Worm (Caenorhabditis elegans) whole organism, L4 larva: ENCODE measurements around the gene enu-3.6.

ENCODE experiments used
- D1046.2 ChIP-seq: fragments of 200-800 bp; sonication (Bioruptor generic); IDR thresholded peaks from 2 replicates; pipeline ENCODE4 v1.3.6; 2022; ENCODE audit warnings: missing genetic modification characterization, missing compliant biosample characterization
- T26A8.4 ChIP-seq: fragments of 200-800 bp; sonication (Bioruptor generic); IDR thresholded peaks from 2 replicates; pipeline ENCODE4 v1.3.6; 2022; ENCODE audit warnings: missing genetic modification characterization, missing compliant biosample characterization
- Y105C5A.15 ChIP-seq: fragments of 200-800 bp; sonication (Bioruptor generic); IDR thresholded peaks from 2 replicates; pipeline ENCODE4 v1.3.6; 2022; ENCODE audit warnings: missing genetic modification characterization, missing compliant biosample characterization
- Y48G9A.11 ChIP-seq: fragments of 200-800 bp; sonication (Bioruptor generic); IDR thresholded peaks from 2 replicates; pipeline ENCODE4 v1.3.6; 2022; ENCODE audit warnings: missing genetic modification reagents, missing genetic modification characterization, missing compliant biosample characterization
- Y5F2A.4 ChIP-seq: fragments of 200-800 bp; sonication (Bioruptor generic); optimal IDR thresholded peaks from 2 replicates; lab custom pipeline; 2018; ENCODE audit warnings: mild to moderate bottlenecking, missing genetic modification characterization, missing compliant biosample characterization
- ZK337.2 ChIP-seq: fragments of 200-800 bp; sonication (Bioruptor generic); IDR thresholded peaks from 2 replicates; pipeline ENCODE4 v1.3.6; 2022; ENCODE audit warnings: missing genetic modification reagents, missing genetic modification characterization, missing compliant biosample characterization
- aha-1 ChIP-seq: fragments of 150-350 bp; peaks from one replicate; lab custom pipeline; 2014; ENCODE audit warnings: missing biosample characterization, missing genetic modification characterization
- aly-2 ChIP-seq: sonication (generic microtip); optimal IDR thresholded peaks from 2 replicates; lab custom pipeline; 2018; ENCODE audit warnings: missing biosample characterization, missing genetic modification characterization
- attf-4 ChIP-seq: sonication (generic microtip); optimal IDR thresholded peaks from 3 replicates; lab custom pipeline; 2017; ENCODE audit warnings: missing biosample characterization, missing genetic modification characterization
- ceh-44 ChIP-seq: fragments of 200-800 bp; sonication (Bioruptor generic); IDR thresholded peaks from 2 replicates; pipeline ENCODE4 v1.3.6; 2022; ENCODE audit warnings: missing genetic modification reagents, missing genetic modification characterization, missing compliant biosample characterization
- ceh-62 ChIP-seq: sonication (generic microtip); optimal IDR thresholded peaks from 2 replicates; lab custom pipeline; 2017; ENCODE audit warnings: missing biosample characterization, missing genetic modification characterization
- ces-1 ChIP-seq: fragments of 150-350 bp; sonication (generic microtip); optimal IDR thresholded peaks from 4 replicates; lab custom pipeline; 2014; ENCODE audit warnings: missing biosample characterization, missing genetic modification reagents, missing genetic modification characterization
- dmd-6 ChIP-seq: fragments of 200-800 bp; sonication (Bioruptor generic); IDR thresholded peaks from 2 replicates; pipeline ENCODE4 v1.3.6; 2022; ENCODE audit warnings: missing genetic modification reagents, missing genetic modification characterization, missing compliant biosample characterization
- dmd-8 ChIP-seq: fragments of 200-800 bp; sonication (Bioruptor generic); IDR thresholded peaks from 2 replicates; pipeline ENCODE4 v1.3.6; 2022; ENCODE audit warnings: missing genetic modification characterization, missing compliant biosample characterization
- duxl-1 ChIP-seq: sonication (generic microtip); optimal IDR thresholded peaks from 2 replicates; lab custom pipeline; 2016; ENCODE audit warnings: mild to moderate bottlenecking, missing genetic modification characterization, moderate library complexity, missing compliant biosample characterization; ENCODE audit not compliant: poor library complexity
- egl-27 ChIP-seq: sonication (generic microtip); optimal IDR thresholded peaks from 3 replicates; lab custom pipeline; 2017; ENCODE audit warnings: missing biosample characterization, missing genetic modification reagents, missing genetic modification characterization
- egl-43 ChIP-seq: fragments of 200-800 bp; sonication (Bioruptor generic); IDR thresholded peaks from 2 replicates; pipeline ENCODE4 v1.3.6; 2022; ENCODE audit warnings: missing genetic modification reagents, missing genetic modification characterization, missing compliant biosample characterization
- fkh-10 ChIP-seq: fragments of 150-350 bp; optimal IDR thresholded peaks from 2 replicates; lab custom pipeline; 2014; ENCODE audit warnings: missing biosample characterization, missing genetic modification reagents, missing genetic modification characterization
- gei-8 ChIP-seq: fragments of 200-800 bp; sonication (Bioruptor generic); optimal IDR thresholded peaks from 2 replicates; lab custom pipeline; 2018; ENCODE audit warnings: mild to moderate bottlenecking, missing genetic modification characterization, missing compliant biosample characterization
- lim-7 ChIP-seq: fragments of 200-800 bp; sonication (Bioruptor generic); IDR thresholded peaks from 2 replicates; pipeline ENCODE4 v1.3.6; 2022; ENCODE audit warnings: missing genetic modification characterization, missing compliant biosample characterization
- lin-1 ChIP-seq: fragments of 200-800 bp; sonication (Bioruptor generic); IDR thresholded peaks from 2 replicates; pipeline ENCODE4 v1.3.6; 2022; ENCODE audit warnings: missing genetic modification reagents, missing genetic modification characterization, missing compliant biosample characterization
- lin-38 ChIP-seq: fragments of 200-800 bp; sonication (Bioruptor generic); IDR thresholded peaks from 2 replicates; pipeline ENCODE4 v1.3.6; 2022; ENCODE audit warnings: missing genetic modification reagents, missing genetic modification characterization, missing compliant biosample characterization
- lin-39 ChIP-seq: fragments of 150-350 bp; optimal IDR thresholded peaks from 2 replicates; lab custom pipeline; 2014; ENCODE audit warnings: missing biosample characterization, missing genetic modification reagents, missing genetic modification characterization
- madf-5 ChIP-seq, 2 experiments: fragments of 200-800 bp; sonication (Bioruptor generic); IDR thresholded peaks; 2 replicates each; pipeline ENCODE4 v1.3.6; 2022; ENCODE audit warnings: missing compliant biosample characterization in 2 of 2, missing genetic modification characterization in 2 of 2
- madf-9 ChIP-seq: fragments of 200-800 bp; sonication (Bioruptor generic); conservative IDR thresholded peaks from 2 replicates; pipeline ENCODE4 v1.3.6; 2022; ENCODE audit warnings: missing genetic modification reagents, missing genetic modification characterization, missing compliant biosample characterization
- mdl-1 ChIP-seq, 2 experiments: fragments of 150-350 bp in 1 of 2; sonication (generic microtip) in 1 of 2; optimal IDR thresholded peaks; 2 replicates each; lab custom pipeline; 2014 to 2017; ENCODE audit warnings: missing biosample characterization in 2 of 2, missing genetic modification characterization in 2 of 2
- mep-1 ChIP-seq: fragments of 150-350 bp; sonication (generic microtip); optimal IDR thresholded peaks from 3 replicates; lab custom pipeline; 2014; ENCODE audit warnings: missing biosample characterization, missing genetic modification characterization
- nhr-10 ChIP-seq: fragments of 150-350 bp; optimal IDR thresholded peaks from 2 replicates; lab custom pipeline; 2014; ENCODE audit warnings: missing biosample characterization, missing genetic modification characterization
- nhr-11 ChIP-seq: fragments of 150-350 bp; optimal IDR thresholded peaks from 2 replicates; lab custom pipeline; 2014; ENCODE audit warnings: missing biosample characterization, missing genetic modification characterization
- nhr-111 ChIP-seq: fragments of 200-800 bp; sonication (Bioruptor generic); optimal IDR thresholded peaks from 2 replicates; lab custom pipeline; 2018; ENCODE audit warnings: mild to moderate bottlenecking, missing genetic modification characterization, missing compliant biosample characterization
- nhr-237 ChIP-seq: sonication (generic microtip); optimal IDR thresholded peaks from 2 replicates; lab custom pipeline; 2017; ENCODE audit warnings: missing biosample characterization, missing genetic modification characterization
- nhr-41 ChIP-seq: fragments of 200-800 bp; sonication (Bioruptor generic); IDR thresholded peaks from 2 replicates; pipeline ENCODE4 v1.3.6; 2022; ENCODE audit warnings: missing genetic modification reagents, missing genetic modification characterization, missing compliant biosample characterization
- nhr-42 ChIP-seq: fragments of 200-800 bp; sonication (Bioruptor generic); IDR thresholded peaks from 2 replicates; pipeline ENCODE4 v1.3.6; 2022; ENCODE audit warnings: missing genetic modification characterization, missing compliant biosample characterization
- nhr-6 ChIP-seq: fragments of 150-350 bp; optimal IDR thresholded peaks from 2 replicates; lab custom pipeline; 2014; ENCODE audit warnings: missing biosample characterization, missing genetic modification characterization
- nhr-76 ChIP-seq: fragments of 150-350 bp; optimal IDR thresholded peaks from 2 replicates; lab custom pipeline; 2014; ENCODE audit warnings: missing biosample characterization, missing genetic modification characterization
- nhr-77 ChIP-seq: fragments of 150-350 bp; optimal IDR thresholded peaks from 2 replicates; lab custom pipeline; 2014; ENCODE audit warnings: missing biosample characterization, missing genetic modification characterization
- pqm-1 ChIP-seq: sonication (generic microtip); optimal IDR thresholded peaks from 2 replicates; lab custom pipeline; 2017; ENCODE audit warnings: missing biosample characterization, missing genetic modification characterization
- rbr-2 ChIP-seq: sonication (generic microtip); optimal IDR thresholded peaks from 2 replicates; lab custom pipeline; 2016; ENCODE audit warnings: missing genotype, missing genetic modification characterization, missing compliant biosample characterization
- saeg-2 ChIP-seq: fragments of 200-800 bp; sonication (Bioruptor generic); IDR thresholded peaks from 2 replicates; pipeline ENCODE4 v1.3.6; 2022; ENCODE audit warnings: missing genetic modification reagents, missing genetic modification characterization, missing compliant biosample characterization
- sdz-12 ChIP-seq: fragments of 200-800 bp; sonication (Bioruptor generic); optimal IDR thresholded peaks from 2 replicates; lab custom pipeline; 2018; ENCODE audit warnings: mild to moderate bottlenecking, missing genetic modification characterization, missing compliant biosample characterization
- snpc-4 ChIP-seq: fragments of 150-350 bp; optimal IDR thresholded peaks from 2 replicates; lab custom pipeline; 2014; ENCODE audit warnings: missing biosample characterization, missing genetic modification characterization
- unc-62 ChIP-seq, 3 experiments: fragments of 150-350 bp in 1 of 3; sonication (generic microtip); optimal IDR thresholded peaks in 2 of 3; peaks in 1 of 3; 1 replicate in 1 of 3; 2 replicates in 2 of 3; lab custom pipeline; 2014 to 2017; ENCODE audit warnings: missing biosample characterization in 3 of 3, missing genetic modification characterization in 3 of 3, missing genetic modification reagents in 3 of 3, missing genotype in 1 of 3
- zag-1 ChIP-seq: fragments of 150-350 bp; optimal IDR thresholded peaks from 2 replicates; lab custom pipeline; 2014; ENCODE audit warnings: missing biosample characterization, missing genetic modification characterization
- zfp-2 ChIP-seq: sonication (generic microtip); optimal IDR thresholded peaks from 2 replicates; lab custom pipeline; 2016; ENCODE audit warnings: mild to moderate bottlenecking, missing genetic modification characterization, missing compliant biosample characterization
- zip-11 ChIP-seq: fragments of 200-800 bp; sonication (Bioruptor generic); IDR thresholded peaks from 2 replicates; pipeline ENCODE4 v1.3.6; 2022; ENCODE audit warnings: missing genetic modification characterization, missing compliant biosample characterization

Gene enu-3.6

DNA sequence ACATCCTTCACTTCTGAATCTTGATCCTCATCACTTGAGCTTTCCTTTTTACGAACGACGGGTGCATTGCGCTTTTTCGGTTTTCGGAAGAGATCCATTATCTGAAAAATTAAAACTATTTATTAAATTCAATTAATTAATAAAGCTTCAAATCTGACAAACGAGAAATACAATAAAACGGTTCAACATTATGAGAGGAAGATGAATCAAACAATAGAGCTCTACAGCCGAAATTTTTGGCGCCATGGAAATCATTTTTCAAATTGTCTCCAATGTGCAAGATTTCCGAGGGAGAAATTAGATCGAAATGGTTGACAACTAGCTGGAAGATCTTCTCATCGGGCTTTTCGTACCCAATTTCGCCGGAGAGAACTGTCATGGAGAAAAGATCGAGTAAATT is 7.3 kb downstream of the enu-3.6 start, which contains the start of gene rnf-113:
TSS of gene rnf-113 (minus strand) at position 101 of the 400 bp plus-strand sequence.
- TF ChIP-seq Y48G9A.11 (GFP tag; lab: Robert Waterston, UW) (no peak), madf-5 (GFP tag; IDR thresholded peaks at IDR 0.05; lab: Robert Waterston, UW) (no peak)

DNA sequence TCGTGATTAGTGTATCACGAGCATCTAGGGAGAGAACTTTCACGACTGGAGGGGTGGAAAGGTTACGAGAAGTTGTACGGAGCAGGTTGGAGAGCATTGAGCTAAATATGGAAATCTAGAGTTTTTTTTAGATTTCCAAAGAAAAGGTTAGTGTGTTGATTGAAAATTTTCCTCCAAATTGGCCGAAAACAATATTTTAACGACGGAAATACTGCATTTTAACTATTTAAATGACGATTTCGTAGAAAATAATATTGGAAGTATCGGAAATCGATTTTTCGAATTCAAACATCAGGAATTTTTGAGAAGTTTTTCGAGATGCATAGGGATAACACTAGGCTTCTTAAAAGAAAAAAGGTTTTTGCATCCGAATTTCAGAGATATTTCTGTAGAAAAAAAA is 8.2 kb downstream of the enu-3.6 start, which contains the start of gene K01G5.10:
TSS of gene K01G5.10 (minus strand) at position 101 of the 400 bp plus-strand sequence.
- no peak for TF ChIP-seq ces-1 (GFP tag; lab: Kevin White, UChicago)
- no peak for TF ChIP-seq mep-1 (tag; lab: Kevin White, UChicago)
- no peak for TF ChIP-seq D1046.2 (GFP tag; lab: Robert Waterston, UW)
- TF ChIP-seq lim-7 (GFP tag; lab: Robert Waterston, UW), result no peak
- no peak for TF ChIP-seq mdl-1 (tag; optimal IDR thresholded peaks at IDR 0.05; lab: Kevin White, UChicago)
- TF ChIP-seq egl-27 (tag; lab: Kevin White, UChicago), result no peak
- no peak for TF ChIP-seq lin-1
- TF ChIP-seq unc-62 (GFP tag; optimal IDR thresholded peaks at IDR 0.05 in 1 of 2; lab: Kevin White, UChicago), result no peak
- TF ChIP-seq unc-62 (tag; optimal IDR thresholded peaks at IDR 0.05; lab: Kevin White, UChicago), result no peak
- TF ChIP-seq nhr-77 (tag; lab: Kevin White, UChicago), result no peak

DNA sequence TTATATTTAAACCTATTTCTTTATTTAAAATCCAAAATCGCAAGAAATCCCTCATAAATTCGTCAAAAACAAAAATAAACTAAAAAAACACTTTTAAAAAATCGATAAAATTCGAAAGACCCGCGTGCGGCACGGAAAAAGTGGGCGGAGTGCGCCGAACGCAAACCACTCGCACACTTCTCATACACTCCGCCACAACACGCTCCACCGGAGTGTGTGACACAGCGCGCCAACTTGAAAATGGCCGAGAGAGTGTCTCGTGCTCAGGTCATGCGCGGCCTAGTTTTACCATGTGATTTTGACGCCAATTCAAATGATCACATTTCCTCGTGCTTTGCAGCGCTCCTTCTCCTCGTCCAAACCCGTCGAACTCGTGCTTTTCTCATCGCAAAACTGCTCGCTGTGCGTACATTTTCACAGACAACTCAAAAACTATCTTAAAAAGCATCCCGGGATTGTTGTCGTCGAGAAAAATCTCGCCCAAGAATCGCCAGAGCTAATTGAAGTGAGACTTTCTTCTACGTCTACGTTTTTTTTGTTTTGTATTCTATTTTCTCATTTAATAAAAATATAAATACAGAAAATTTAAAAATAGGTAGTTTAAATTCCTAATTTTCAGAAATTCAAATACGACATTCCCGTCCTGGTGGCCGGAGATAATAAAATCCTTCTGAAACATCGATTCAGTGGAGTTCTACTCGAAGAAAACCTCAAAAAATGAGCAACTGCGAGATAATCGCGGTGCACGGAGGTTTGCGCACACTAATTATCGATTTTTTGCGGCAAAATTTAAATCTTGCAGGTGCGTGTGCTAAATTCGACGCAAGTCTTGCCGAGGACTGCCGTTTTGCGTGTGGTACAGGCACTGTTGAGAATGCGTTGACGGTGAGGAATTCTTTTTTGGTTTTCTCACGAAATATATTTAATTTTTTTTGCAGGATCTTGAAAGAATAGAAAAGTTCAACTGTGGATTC is 9.1 kb downstream of the enu-3.6 start, which contains the start of gene tasp-1:
TSS of gene tasp-1 (plus strand) at position 258 of the 974 bp plus-strand sequence.
- TF ChIP-seq zag-1 (tag; lab: Kevin White, UChicago) (peak; percentile 93), pqm-1 (tag; lab: Kevin White, UChicago) (peak; percentile 86), attf-4 (peak; percentile 79), rbr-2 (tag; lab: Kevin White, UChicago) (peak; percentile 100), nhr-77 (tag; lab: Kevin White, UChicago) (peak; percentile 100), T26A8.4 (GFP tag; lab: Robert Waterston, UW) (peak; percentile 100), lin-38 (peak; percentile 99), fkh-10 (GFP tag; lab: Kevin White, UChicago) (peak; percentile 100), madf-9 (GFP tag; lab: Robert Waterston, UW) (peak; percentile 100), ceh-62 (tag; lab: Kevin White, UChicago) (peak; percentile 30), zfp-2 (tag; lab: Kevin White, UChicago) (peak; percentile 93), sdz-12 (GFP tag; lab: Kevin White, UChicago) (peak; percentile 100), saeg-2 (GFP tag; lab: Robert Waterston, UW) (peak; percentile 100), ZK337.2 (GFP tag; lab: Robert Waterston, UW) (peak; percentile 96), nhr-6 (tag; lab: Kevin White, UChicago) (peak; percentile 100), nhr-111 (GFP tag; lab: Kevin White, UChicago) (peak; percentile 98), nhr-42 (GFP tag; lab: Robert Waterston, UW) (peak; percentile 100), aly-2 (tag; lab: Kevin White, UChicago) (peak; percentile 94), dmd-6 (GFP tag; lab: Robert Waterston, UW) (peak; percentile 100), ceh-44 (GFP tag; lab: Robert Waterston, UW) (peak; percentile 98), Y105C5A.15 (GFP tag; lab: Robert Waterston, UW) (peak; percentile 98), nhr-237 (tag; lab: Kevin White, UChicago) (peak; percentile 87), aha-1 (tag; lab: Kevin White, UChicago) (peak; percentile 100), dmd-8 (GFP tag; lab: Robert Waterston, UW) (peak; percentile 96), nhr-11 (tag; lab: Kevin White, UChicago) (peak; percentile 100), egl-43 (GFP tag; lab: Robert Waterston, UW) (peak; percentile 100), Y5F2A.4 (GFP tag; lab: Kevin White, UChicago) (peak; percentile 96), zip-11 (GFP tag; lab: Robert Waterston, UW) (peak; percentile 80; the same call in 1 of the 2 replicates), mep-1 (tag; lab: Kevin White, UChicago) (peak; percentile 100), snpc-4 (tag; lab: Kevin White, UChicago) (peak; percentile 66), nhr-10 (tag; lab: Kevin White, UChicago) (peak; percentile 100), lin-39 (tag; lab: Kevin White, UChicago) (peak; percentile 56), duxl-1 (peak; percentile 98), lim-7 (GFP tag; lab: Robert Waterston, UW) (peak; percentile 98), nhr-76 (tag; lab: Kevin White, UChicago) (peak; percentile 82), gei-8 (GFP tag; lab: Kevin White, UChicago) (peak; percentile 99), nhr-41 (GFP tag; lab: Robert Waterston, UW) (peak; percentile 99)
